Worm (Caenorhabditis elegans) whole organism, mixed stage, embryonic: Measurements from ENCODE around the gene T22H9.1.

Source experiments
- M03D4.4 ChIP-seq: sonication (generic microtip); optimal IDR thresholded peaks from 2 replicates; lab custom pipeline; 2017; ENCODE audit warnings: mild to moderate bottlenecking, missing genetic modification characterization, missing compliant biosample characterization
- bed-3 ChIP-seq: fragments of 200-800 bp; sonication (Bioruptor generic); optimal IDR thresholded peaks from 3 replicates; lab custom pipeline; 2018; ENCODE audit warnings: mild to moderate bottlenecking, missing genetic modification characterization, moderate library complexity, missing compliant biosample characterization
- blmp-1 ChIP-seq: fragments of 150-350 bp; optimal IDR thresholded peaks from 2 replicates; lab custom pipeline; 2014; ENCODE audit warnings: missing biosample characterization, missing genetic modification characterization
- ceh-39 ChIP-seq: fragments of 150-350 bp; optimal IDR thresholded peaks from 2 replicates; lab custom pipeline; 2014; ENCODE audit warnings: missing biosample characterization, missing genetic modification characterization
- ceh-43 ChIP-seq: fragments of 200-800 bp; sonication (Bioruptor generic); optimal IDR thresholded peaks from 2 replicates; lab custom pipeline; 2018; ENCODE audit warnings: mild to moderate bottlenecking, missing genetic modification characterization, moderate library complexity, missing compliant biosample characterization
- ceh-83 ChIP-seq: fragments of 200-800 bp; sonication (Bioruptor generic); optimal IDR thresholded peaks from 2 replicates; lab custom pipeline; 2018; ENCODE audit warnings: mild to moderate bottlenecking, missing genetic modification characterization, missing compliant biosample characterization
- ces-1 ChIP-seq: fragments of 150-350 bp; optimal IDR thresholded peaks from 2 replicates; lab custom pipeline; 2014; ENCODE audit warnings: missing biosample characterization, missing genetic modification reagents, missing genetic modification characterization
- cnd-1 ChIP-seq: fragments of 200-800 bp; sonication (Bioruptor generic); optimal IDR thresholded peaks from 2 replicates; lab custom pipeline; 2018; ENCODE audit warnings: mild to moderate bottlenecking, missing genetic modification characterization, missing compliant biosample characterization
- drap-1 ChIP-seq: fragments of 200-800 bp; sonication (Bioruptor generic); optimal IDR thresholded peaks from 3 replicates; lab custom pipeline; 2018; ENCODE audit warnings: mild to moderate bottlenecking, missing genetic modification characterization, missing compliant biosample characterization
- elt-1 ChIP-seq: sonication (generic microtip); optimal IDR thresholded peaks from 2 replicates; lab custom pipeline; 2017; ENCODE audit warnings: missing genetic modification characterization, mild to moderate bottlenecking, missing compliant biosample characterization, antibody characterized with exemption, moderate library complexity, borderline replicate concordance; ENCODE audit not compliant: insufficient read depth
- elt-3 ChIP-seq: fragments of 150-350 bp; optimal IDR thresholded peaks from 2 replicates; lab custom pipeline; 2014; ENCODE audit warnings: missing biosample characterization, missing genetic modification characterization
- flh-1 ChIP-seq: fragments of 200-800 bp; sonication (Bioruptor generic); optimal IDR thresholded peaks from 2 replicates; lab custom pipeline; 2018; ENCODE audit warnings: mild to moderate bottlenecking, missing genetic modification characterization, moderate library complexity, missing compliant biosample characterization
- ham-2 ChIP-seq: fragments of 200-800 bp; sonication (Bioruptor generic); optimal IDR thresholded peaks from 2 replicates; lab custom pipeline; 2018; ENCODE audit warnings: mild to moderate bottlenecking, missing genetic modification characterization, missing compliant biosample characterization
- hlh-1 ChIP-seq: fragments of 150-350 bp; optimal IDR thresholded peaks from 2 replicates; lab custom pipeline; 2014; ENCODE audit warnings: missing biosample characterization, missing genetic modification reagents, missing genetic modification characterization
- lin-13 ChIP-seq: fragments of 150-350 bp; optimal IDR thresholded peaks from 2 replicates; lab custom pipeline; 2014; ENCODE audit warnings: missing biosample characterization, missing genetic modification characterization
- lin-32 ChIP-seq: fragments of 200-800 bp; sonication (Bioruptor generic); optimal IDR thresholded peaks from 2 replicates; lab custom pipeline; 2018; ENCODE audit warnings: mild to moderate bottlenecking, missing genetic modification characterization, missing compliant biosample characterization
- lsy-2 ChIP-seq: fragments of 150-350 bp; optimal IDR thresholded peaks from 2 replicates; lab custom pipeline; 2014; ENCODE audit warnings: missing biosample characterization, missing genetic modification characterization
- mab-5 ChIP-seq: fragments of 150-350 bp; optimal IDR thresholded peaks from 2 replicates; lab custom pipeline; 2014; ENCODE audit warnings: missing biosample characterization, missing genetic modification characterization
- mep-1 ChIP-seq: fragments of 150-350 bp; optimal IDR thresholded peaks from 2 replicates; lab custom pipeline; 2017; ENCODE audit warnings: missing biosample characterization, missing genetic modification reagents, missing genetic modification characterization, inconsistent platforms
- mls-2 ChIP-seq: sonication (generic microtip); optimal IDR thresholded peaks from 2 replicates; lab custom pipeline; 2016; ENCODE audit warnings: mild to moderate bottlenecking, missing genetic modification characterization, moderate library complexity, missing compliant biosample characterization
- nhr-12 ChIP-seq: fragments of 150-350 bp; optimal IDR thresholded peaks from 2 replicates; lab custom pipeline; 2014; ENCODE audit warnings: missing biosample characterization, missing genetic modification characterization
- nhr-2 ChIP-seq: fragments of 150-350 bp; optimal IDR thresholded peaks from 2 replicates; lab custom pipeline; 2014; ENCODE audit warnings: missing biosample characterization, missing genetic modification characterization
- nhr-237 ChIP-seq: fragments of 150-350 bp; optimal IDR thresholded peaks from 2 replicates; lab custom pipeline; 2014; ENCODE audit warnings: missing biosample characterization, missing genetic modification characterization
- nhr-28 ChIP-seq: fragments of 150-350 bp; optimal IDR thresholded peaks from 2 replicates; lab custom pipeline; 2014; ENCODE audit warnings: missing biosample characterization, missing genetic modification characterization
- nhr-76 ChIP-seq: sonication (generic microtip); optimal IDR thresholded peaks from 2 replicates; lab custom pipeline; 2017; ENCODE audit warnings: missing biosample characterization, missing genetic modification characterization
- pha-4 ChIP-seq: fragments of 150-350 bp; optimal IDR thresholded peaks from 2 replicates; lab custom pipeline; 2018; ENCODE audit warnings: missing biosample characterization, missing genetic modification reagents, missing genetic modification characterization
- sem-2 ChIP-seq: fragments of 200-800 bp; sonication (Bioruptor generic); optimal IDR thresholded peaks from 2 replicates; lab custom pipeline; 2018; ENCODE audit warnings: mild to moderate bottlenecking, missing genetic modification characterization, missing compliant biosample characterization
- snpc-4 ChIP-seq: fragments of 150-350 bp; optimal IDR thresholded peaks from 2 replicates; lab custom pipeline; 2014; ENCODE audit warnings: missing biosample characterization, missing genetic modification characterization
- sptf-1 ChIP-seq: sonication (generic microtip); optimal IDR thresholded peaks from 2 replicates; lab custom pipeline; 2017; ENCODE audit warnings: mild to moderate bottlenecking, missing genetic modification characterization, moderate library complexity, missing compliant biosample characterization
- tbx-8 ChIP-seq: fragments of 200-800 bp; sonication (Bioruptor generic); optimal IDR thresholded peaks from 2 replicates; lab custom pipeline; 2018; ENCODE audit warnings: mild to moderate bottlenecking, missing genetic modification characterization, moderate library complexity, missing compliant biosample characterization
- unc-120 ChIP-seq: sonication (generic microtip); optimal IDR thresholded peaks from 2 replicates; lab custom pipeline; 2017; ENCODE audit warnings: missing genetic modification characterization, missing compliant biosample characterization; ENCODE audit not compliant: poor library complexity, severe bottlenecking
- unc-39 ChIP-seq: fragments of 150-350 bp; optimal IDR thresholded peaks from 2 replicates; lab custom pipeline; 2014; ENCODE audit warnings: missing biosample characterization, missing genetic modification characterization
- unc-62 ChIP-seq: fragments of 150-350 bp; optimal IDR thresholded peaks from 2 replicates; lab custom pipeline; 2014; ENCODE audit warnings: missing biosample characterization, missing genetic modification reagents, missing genetic modification characterization
- zip-8 ChIP-seq: fragments of 150-350 bp; optimal IDR thresholded peaks from 2 replicates; lab custom pipeline; 2014; ENCODE audit warnings: missing biosample characterization, missing genetic modification characterization
- ztf-11 ChIP-seq: fragments of 150-350 bp; optimal IDR thresholded peaks from 2 replicates; lab custom pipeline; 2014; ENCODE audit warnings: missing biosample characterization, missing genetic modification characterization

Gene T22H9.1

DNA sequence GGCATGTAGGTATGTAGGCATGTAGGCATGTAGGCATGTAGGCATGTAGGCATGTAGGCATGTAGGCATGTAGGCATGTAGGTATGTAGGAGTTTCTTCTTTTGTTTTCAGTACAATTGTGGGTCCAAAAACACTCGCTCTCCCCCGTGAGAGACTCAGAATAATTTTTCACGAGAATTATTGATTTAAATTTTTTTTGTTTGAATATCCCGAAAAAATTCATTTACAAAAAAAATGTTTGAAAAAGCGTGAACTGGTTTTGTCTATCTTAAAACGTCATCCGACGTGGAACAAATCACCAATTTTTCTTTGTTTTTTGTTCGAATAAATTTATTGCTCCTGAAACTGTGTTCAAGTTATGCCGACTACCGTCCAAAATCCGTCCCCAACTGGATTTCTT, 16.4 kb upstream of the T22H9.1 start, which contains the start of gene wago-10:
Gene wago-10 (plus strand): TSS at position 301 of the 400 bp plus-strand sequence.
- no peak for TF ChIP-seq drap-1

DNA sequence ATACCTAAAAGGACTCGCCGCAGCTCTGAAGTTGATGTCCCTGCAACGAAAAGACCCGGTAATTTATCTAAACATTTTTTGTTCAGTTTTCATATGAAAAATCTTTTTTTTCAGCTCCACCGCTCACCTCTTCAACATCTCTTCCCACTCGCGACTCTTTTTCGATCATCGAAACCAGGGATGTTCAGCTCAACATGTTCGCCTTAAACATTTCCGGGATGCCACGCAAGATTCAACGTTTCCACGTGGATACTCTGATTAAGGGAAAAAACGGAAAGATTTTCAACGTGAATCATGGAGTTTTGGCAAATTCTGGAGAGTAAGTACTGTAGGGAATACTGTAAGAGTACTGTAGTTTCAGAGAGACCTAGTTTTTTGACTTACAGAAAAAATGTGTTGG, 16.0 kb upstream of the T22H9.1 start:
- TF ChIP-seq ceh-43 (GFP tag; lab: Kevin White, UChicago): no peak
- no peak for TF ChIP-seq ceh-83 (GFP tag; lab: Kevin White, UChicago)
- no peak for TF ChIP-seq elt-3 (tag; lab: Kevin White, UChicago)
- no peak for TF ChIP-seq ham-2
- TF ChIP-seq sem-2 (GFP tag; lab: Kevin White, UChicago): no peak

DNA sequence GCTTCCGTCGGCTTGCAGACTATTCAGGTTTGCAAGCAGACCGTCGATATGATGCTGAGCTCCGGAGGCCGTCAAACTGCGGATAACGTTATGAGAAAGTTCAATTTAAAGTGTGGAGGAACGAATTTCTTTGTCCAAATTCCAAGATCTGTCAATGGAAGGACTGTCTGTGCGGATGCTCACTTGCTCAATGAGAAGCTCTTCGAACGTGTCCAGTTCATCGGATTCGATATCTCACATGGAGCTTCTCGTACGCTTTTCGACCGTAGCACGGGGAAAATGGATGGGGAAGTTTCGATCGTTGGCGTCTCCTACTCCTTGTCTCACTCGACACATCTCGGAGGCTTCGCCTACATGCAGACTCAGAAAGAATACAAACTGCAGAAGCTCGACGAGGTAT, 13.6 kb upstream of the T22H9.1 start:
- TF ChIP-seq lin-32 (GFP tag; lab: Kevin White, UChicago) (no peak), lin-13 (tag; lab: Kevin White, UChicago) (no peak), pha-4 (tag; lab: Kevin White, UChicago) (no peak), snpc-4 (tag; lab: Kevin White, UChicago) (no peak), unc-62 (GFP tag; lab: Kevin White, UChicago) (no peak), blmp-1 (no peak), mab-5 (tag; lab: Kevin White, UChicago) (no peak), ceh-39 (tag; lab: Kevin White, UChicago) (no peak), sptf-1 (no peak), mep-1 (tag; lab: Kevin White, UChicago) (no peak), unc-120 (tag; lab: Kevin White, UChicago) (no peak), hlh-1 (tag; lab: Kevin White, UChicago) (no peak), lsy-2 (tag; lab: Kevin White, UChicago) (no peak), drap-1 (no peak), sem-2 (GFP tag; lab: Kevin White, UChicago) (no peak), ztf-11 (tag; lab: Kevin White, UChicago) (no peak), cnd-1 (tag; lab: Kevin White, UChicago) (no peak), nhr-12 (tag; lab: Kevin White, UChicago) (no peak), elt-3 (tag; lab: Kevin White, UChicago) (no peak), zip-8 (tag; lab: Kevin White, UChicago) (no peak)

DNA sequence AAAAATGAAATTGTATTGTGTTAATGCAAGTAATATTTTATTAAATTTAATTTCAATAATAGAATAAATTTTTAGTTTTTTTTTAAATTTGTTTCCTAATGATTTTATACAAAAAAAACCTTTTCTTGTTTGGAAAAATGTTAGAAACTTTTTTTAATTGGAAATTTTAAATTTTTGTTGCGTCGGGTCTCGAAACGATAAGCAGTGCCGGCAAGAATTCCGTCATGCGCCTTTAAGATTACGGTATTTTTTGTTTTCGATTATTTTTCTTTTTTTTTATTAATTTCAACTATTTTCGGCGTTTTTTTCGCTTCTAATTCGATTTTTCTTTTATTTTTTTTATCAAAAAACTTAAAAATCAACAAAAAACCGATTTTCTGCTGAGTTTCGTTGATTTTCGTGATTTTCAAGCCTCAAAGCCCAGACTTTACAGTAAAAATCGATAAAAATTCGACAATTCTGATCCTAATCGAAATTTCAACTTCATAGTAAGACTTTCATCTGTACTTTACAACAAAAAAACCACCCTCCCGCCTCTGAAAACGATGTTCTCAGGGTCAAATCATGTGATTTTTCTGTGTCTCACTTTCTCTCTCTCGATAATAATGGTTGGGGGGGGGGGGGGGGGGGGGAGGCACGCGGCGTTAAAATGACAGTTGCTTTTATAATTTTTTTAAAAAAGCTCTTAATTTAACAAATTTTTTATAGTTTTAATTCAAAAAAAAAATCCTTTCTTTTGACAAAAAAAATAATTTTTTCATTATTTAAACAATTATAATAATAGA, 11.8 kb upstream of the T22H9.1 start:
- no peak for TF ChIP-seq ztf-11 (tag; lab: Kevin White, UChicago)
- TF ChIP-seq ces-1: no peak
- no peak for TF ChIP-seq ceh-39 (tag; lab: Kevin White, UChicago)

DNA sequence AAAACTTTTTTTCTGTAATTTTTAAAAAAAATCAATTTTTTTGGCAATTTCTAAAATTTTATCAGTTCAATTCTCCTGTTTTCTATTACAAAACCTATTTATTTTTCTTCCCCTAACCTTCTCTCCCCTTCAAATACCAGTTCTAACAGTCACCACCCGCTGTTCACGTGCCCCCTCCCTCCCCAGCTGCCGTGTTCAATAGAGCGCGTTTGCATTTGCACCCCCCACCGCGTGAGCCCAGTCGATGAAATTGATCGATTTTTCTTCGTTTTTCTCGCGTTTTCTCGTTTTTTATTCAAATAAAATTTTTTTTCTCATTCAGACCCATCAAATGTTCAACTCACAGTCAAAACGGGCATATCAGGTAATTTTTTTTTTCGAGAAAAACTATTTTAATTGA, 10.5 kb upstream of the T22H9.1 start, which contains the start of gene atg-9:
Gene atg-9 (plus strand): TSS at position 332 of the 400 bp plus-strand sequence.
- TF ChIP-seq ceh-83 (GFP tag; lab: Kevin White, UChicago) (no peak), ztf-11 (tag; lab: Kevin White, UChicago) (no peak), sptf-1 (peak; percentile 48), pha-4 (tag; lab: Kevin White, UChicago) (no peak), mep-1 (tag; lab: Kevin White, UChicago) (peak; percentile 73), flh-1 (GFP tag; lab: Kevin White, UChicago) (no peak), blmp-1 (no peak), tbx-8 (no peak), lin-32 (GFP tag; lab: Kevin White, UChicago) (peak; percentile 30), M03D4.4 (no peak), nhr-28 (tag; lab: Kevin White, UChicago) (no peak), nhr-2 (tag; lab: Kevin White, UChicago) (no peak), lsy-2 (tag; lab: Kevin White, UChicago) (no peak), ces-1 (no peak), ham-2 (no peak), drap-1 (no peak), hlh-1 (tag; lab: Kevin White, UChicago) (peak; percentile 62), nhr-76 (tag; lab: Kevin White, UChicago) (no peak), mab-5 (tag; lab: Kevin White, UChicago) (no peak), lin-13 (tag; lab: Kevin White, UChicago) (peak; percentile 39), elt-1 (tag; lab: Kevin White, UChicago) (no peak), unc-62 (GFP tag; lab: Kevin White, UChicago) (no peak), sem-2 (GFP tag; lab: Kevin White, UChicago) (no peak), zip-8 (tag; lab: Kevin White, UChicago) (no peak), cnd-1 (tag; lab: Kevin White, UChicago) (peak; percentile 83), elt-3 (tag; lab: Kevin White, UChicago) (no peak), unc-39 (tag; lab: Kevin White, UChicago) (no peak), snpc-4 (tag; lab: Kevin White, UChicago) (no peak), ceh-39 (tag; lab: Kevin White, UChicago) (peak; percentile 28), ceh-43 (GFP tag; lab: Kevin White, UChicago) (no peak), mls-2 (tag; lab: Kevin White, UChicago) (peak; percentile 12), bed-3 (GFP tag; lab: Kevin White, UChicago) (no peak), unc-120 (tag; lab: Kevin White, UChicago) (no peak), nhr-237 (tag; lab: Kevin White, UChicago) (no peak), nhr-12 (tag; lab: Kevin White, UChicago) (no peak)
- TF ChIP-seq, all 35 proteins: peak for 8
